Fruit fly (Drosophila melanogaster) S2 (cell line): ENCODE measurements around the gene CG5151.

Experiments used
- CG8478 ChIP-seq: fragments of >200 bp; optimal IDR thresholded peaks from 2 replicates; lab custom pipeline; 2018
- CTCF ChIP-seq, 2 experiments: fragments of >200 bp; optimal IDR thresholded peaks; 2 replicates each; lab custom pipeline; 2018

- TF ChIP-seq CTCF (optimal IDR thresholded peaks at IDR 0.05; lab: Kevin White, UChicago) = no peak
- no peak for TF ChIP-seq CG8478 (lab: Kevin White, UChicago)
These were observed 10.3 kb upstream of the CG5151 start for dm6 chr3L:16174778-16175177.
